Worm (Caenorhabditis elegans) whole organism, midembryonic: ENCODE data around the gene snf-9.

ENCODE experiments used
- T22C8.4 ChIP-seq: fragments of 200-800 bp; sonication (Bioruptor generic); IDR thresholded peaks from 2 replicates; pipeline ENCODE4 v1.3.6; 2022; ENCODE audit warnings: missing genetic modification characterization, missing compliant biosample characterization
- klf-2 ChIP-seq: fragments of 200-800 bp; sonication (Bioruptor generic); conservative IDR thresholded peaks from 2 replicates; pipeline ENCODE4 v1.3.6; 2022; ENCODE audit warnings: missing genetic modification reagents, missing genetic modification characterization, missing compliant biosample characterization
- ztf-29 ChIP-seq: fragments of 200-800 bp; sonication (Bioruptor generic); IDR thresholded peaks from 2 replicates; pipeline ENCODE4 v1.3.6; 2022; ENCODE audit warnings: missing genetic modification reagents, missing genetic modification characterization, missing compliant biosample characterization

ce11 chrIV:17332261-17332660, 20.3 kb downstream of the snf-9 start, which contains the start of gene C49C3.7:
- no peak for TF ChIP-seq T22C8.4 (GFP tag; lab: Robert Waterston, UW)
- TF ChIP-seq klf-2 (GFP tag; lab: Robert Waterston, UW), result no peak
- no peak for TF ChIP-seq ztf-29 (GFP tag; lab: Robert Waterston, UW)
